Worm (Caenorhabditis elegans): ENCODE results near the gene nhr-37.

DNA sequence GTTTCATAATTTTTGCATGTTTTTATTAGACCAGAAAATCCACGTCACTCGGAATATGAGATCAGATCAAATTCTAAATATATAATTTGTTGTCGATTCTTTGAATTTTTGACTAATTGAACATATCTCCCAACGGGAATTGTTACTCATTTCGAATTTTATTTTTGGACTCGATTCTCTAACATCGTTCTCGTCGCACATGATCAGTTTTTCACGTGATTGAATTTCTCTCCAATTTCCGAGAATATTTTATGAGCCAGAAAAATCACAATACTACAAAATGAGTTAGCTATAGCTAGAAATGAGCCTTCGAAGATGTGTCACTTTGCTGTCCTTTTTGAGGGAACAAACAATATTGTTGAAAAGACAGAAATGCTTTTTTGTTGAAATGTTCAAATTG is 8.8 kb downstream of the nhr-37 start:
- TF ChIP-seq efl-1 (optimal IDR thresholded peaks at IDR 0.05): no peak
- TF ChIP-seq efl-1 (GFP tag; optimal IDR thresholded peaks at IDR 0.05 in 1 of 2): no peak
- no peak for TF ChIP-seq zag-1 (tag; optimal IDR thresholded peaks at IDR 0.05)
- no peak for TF ChIP-seq nhr-76 (tag; optimal IDR thresholded peaks at IDR 0.05)
- TF ChIP-seq nhr-12 (tag; optimal IDR thresholded peaks at IDR 0.05): no peak
- TF ChIP-seq rnt-1 (tag; optimal IDR thresholded peaks at IDR 0.05): no peak
- TF ChIP-seq lin-39 (tag; optimal IDR thresholded peaks at IDR 0.05): no peak
- TF ChIP-seq ztf-11 (tag; optimal IDR thresholded peaks at IDR 0.05): no peak
- no peak for TF ChIP-seq lin-13 (GFP tag; optimal IDR thresholded peaks at IDR 0.05)
- TF ChIP-seq hlh-17 (GFP tag; optimal IDR thresholded peaks at IDR 0.05; ENCODE audit: borderline replicate concordance): no peak
- TF ChIP-seq elt-2 (tag; optimal IDR thresholded peaks at IDR 0.05): no peak
- peak; percentile 10 for TF ChIP-seq mep-1 (tag; optimal IDR thresholded peaks at IDR 0.05)
- no peak for TF ChIP-seq aha-1 (tag; optimal IDR thresholded peaks at IDR 0.05)
- peak; percentile 18 for TF ChIP-seq fos-1 (tag; optimal IDR thresholded peaks at IDR 0.05)
- no peak for TF ChIP-seq unc-62 (GFP tag; optimal IDR thresholded peaks at IDR 0.05)

Data from whole organism, L1 larva.